Worm (Caenorhabditis elegans) whole organism, L4 larva: Measurements from ENCODE around the gene F58B4.2.

Source experiments
- D1046.2 ChIP-seq: fragments of 200-800 bp; sonication (Bioruptor generic); IDR thresholded peaks from 2 replicates; pipeline ENCODE4 v1.3.6; 2022; ENCODE audit warnings: missing genetic modification characterization, missing compliant biosample characterization
- F10B5.3 ChIP-seq: sonication (generic microtip); optimal IDR thresholded peaks from 2 replicates; lab custom pipeline; 2016; ENCODE audit warnings: mild to moderate bottlenecking, missing genetic modification characterization, missing compliant biosample characterization
- F49E8.2 ChIP-seq: sonication (generic microtip); optimal IDR thresholded peaks from 2 replicates; lab custom pipeline; 2016; ENCODE audit warnings: missing compliant biosample characterization, mild to moderate bottlenecking, missing genetic modification characterization, borderline replicate concordance
- T26A8.4 ChIP-seq: fragments of 200-800 bp; sonication (Bioruptor generic); IDR thresholded peaks from 2 replicates; pipeline ENCODE4 v1.3.6; 2022; ENCODE audit warnings: missing genetic modification characterization, missing compliant biosample characterization
- Y48G9A.11 ChIP-seq: fragments of 200-800 bp; sonication (Bioruptor generic); IDR thresholded peaks from 2 replicates; pipeline ENCODE4 v1.3.6; 2022; ENCODE audit warnings: missing genetic modification reagents, missing genetic modification characterization, missing compliant biosample characterization
- Y5F2A.4 ChIP-seq: fragments of 200-800 bp; sonication (Bioruptor generic); optimal IDR thresholded peaks from 2 replicates; lab custom pipeline; 2018; ENCODE audit warnings: mild to moderate bottlenecking, missing genetic modification characterization, missing compliant biosample characterization
- Y75B8A.6 ChIP-seq: fragments of 200-800 bp; sonication (Bioruptor generic); IDR thresholded peaks from 2 replicates; pipeline ENCODE4 v1.3.6; 2022; ENCODE audit warnings: missing genetic modification reagents, missing genetic modification characterization, missing compliant biosample characterization
- ZK337.2 ChIP-seq: fragments of 200-800 bp; sonication (Bioruptor generic); IDR thresholded peaks from 2 replicates; pipeline ENCODE4 v1.3.6; 2022; ENCODE audit warnings: missing genetic modification reagents, missing genetic modification characterization, missing compliant biosample characterization
- ZK546.5 ChIP-seq, 2 experiments: sonication (generic microtip); optimal IDR thresholded peaks; 2 replicates each; lab custom pipeline; 2017; ENCODE audit warnings: missing biosample characterization in 2 of 2, missing genetic modification characterization in 2 of 2
- aly-2 ChIP-seq: sonication (generic microtip); optimal IDR thresholded peaks from 2 replicates; lab custom pipeline; 2018; ENCODE audit warnings: missing biosample characterization, missing genetic modification characterization
- ceh-32 ChIP-seq: sonication (generic microtip); optimal IDR thresholded peaks from 2 replicates; lab custom pipeline; 2016; ENCODE audit warnings: mild to moderate bottlenecking, missing genetic modification characterization, missing compliant biosample characterization; ENCODE audit not compliant: poor library complexity
- ceh-62 ChIP-seq: sonication (generic microtip); optimal IDR thresholded peaks from 2 replicates; lab custom pipeline; 2017; ENCODE audit warnings: missing biosample characterization, missing genetic modification characterization
- ctbp-1 ChIP-seq: fragments of 200-800 bp; sonication (Bioruptor generic); IDR thresholded peaks from 2 replicates; pipeline ENCODE4 v1.3.6; 2022; ENCODE audit warnings: missing genetic modification reagents, missing genetic modification characterization, missing compliant biosample characterization
- daf-19 ChIP-seq: fragments of 200-800 bp; sonication (Bioruptor generic); conservative IDR thresholded peaks from 2 replicates; pipeline ENCODE4 v1.3.6; 2022; ENCODE audit warnings: missing genetic modification characterization, missing compliant biosample characterization
- dmd-6 ChIP-seq: fragments of 200-800 bp; sonication (Bioruptor generic); IDR thresholded peaks from 2 replicates; pipeline ENCODE4 v1.3.6; 2022; ENCODE audit warnings: missing genetic modification reagents, missing genetic modification characterization, missing compliant biosample characterization
- dmd-8 ChIP-seq: fragments of 200-800 bp; sonication (Bioruptor generic); IDR thresholded peaks from 2 replicates; pipeline ENCODE4 v1.3.6; 2022; ENCODE audit warnings: missing genetic modification characterization, missing compliant biosample characterization
- dmd-9 ChIP-seq: fragments of 200-800 bp; sonication (Bioruptor generic); IDR thresholded peaks from 2 replicates; pipeline ENCODE4 v1.3.6; 2022; ENCODE audit warnings: missing genetic modification reagents, missing genetic modification characterization, missing compliant biosample characterization
- dve-1 ChIP-seq: sonication (generic microtip); optimal IDR thresholded peaks from 2 replicates; lab custom pipeline; 2017; ENCODE audit warnings: antibody characterized with exemption, mild to moderate bottlenecking, missing genetic modification characterization, missing compliant biosample characterization; ENCODE audit not compliant: insufficient read depth
- egl-27 ChIP-seq: sonication (generic microtip); optimal IDR thresholded peaks from 3 replicates; lab custom pipeline; 2017; ENCODE audit warnings: missing biosample characterization, missing genetic modification reagents, missing genetic modification characterization
- fos-1 ChIP-seq: fragments of 150-350 bp; optimal IDR thresholded peaks from 2 replicates; lab custom pipeline; 2014; ENCODE audit warnings: missing biosample characterization, missing genetic modification characterization
- gei-8 ChIP-seq: fragments of 200-800 bp; sonication (Bioruptor generic); optimal IDR thresholded peaks from 2 replicates; lab custom pipeline; 2018; ENCODE audit warnings: mild to moderate bottlenecking, missing genetic modification characterization, missing compliant biosample characterization
- hmg-1.1 ChIP-seq: fragments of 200-800 bp; sonication (Bioruptor generic); IDR thresholded peaks from 2 replicates; pipeline ENCODE4 v1.3.6; 2022; ENCODE audit warnings: missing genetic modification reagents, missing genetic modification characterization, missing compliant biosample characterization
- lin-39 ChIP-seq: fragments of 150-350 bp; optimal IDR thresholded peaks from 2 replicates; lab custom pipeline; 2014; ENCODE audit warnings: missing biosample characterization, missing genetic modification reagents, missing genetic modification characterization
- lsy-2 ChIP-seq, 2 experiments: fragments of 150-350 bp in 1 of 2; sonication (generic microtip) in 1 of 2; optimal IDR thresholded peaks; 2 replicates each; lab custom pipeline; 2014 to 2017; ENCODE audit warnings: missing biosample characterization in 2 of 2, missing genetic modification characterization in 2 of 2
- madf-5 ChIP-seq, 2 experiments: fragments of 200-800 bp; sonication (Bioruptor generic); IDR thresholded peaks; 2 replicates each; pipeline ENCODE4 v1.3.6; 2022; ENCODE audit warnings: missing compliant biosample characterization in 2 of 2, missing genetic modification characterization in 2 of 2
- madf-9 ChIP-seq: fragments of 200-800 bp; sonication (Bioruptor generic); conservative IDR thresholded peaks from 2 replicates; pipeline ENCODE4 v1.3.6; 2022; ENCODE audit warnings: missing genetic modification reagents, missing genetic modification characterization, missing compliant biosample characterization
- mep-1 ChIP-seq: fragments of 150-350 bp; sonication (generic microtip); optimal IDR thresholded peaks from 3 replicates; lab custom pipeline; 2014; ENCODE audit warnings: missing biosample characterization, missing genetic modification characterization
- mes-2 ChIP-seq: sonication (generic microtip); optimal IDR thresholded peaks from 2 replicates; lab custom pipeline; 2016; ENCODE audit warnings: missing genotype, mild to moderate bottlenecking, missing genetic modification characterization, missing compliant biosample characterization; ENCODE audit not compliant: poor library complexity, severe bottlenecking
- mxl-3 ChIP-seq: fragments of 200-800 bp; sonication (Bioruptor generic); optimal IDR thresholded peaks from 2 replicates; lab custom pipeline; 2018; ENCODE audit warnings: mild to moderate bottlenecking, missing genetic modification characterization, missing compliant biosample characterization
- nhr-102 ChIP-seq: sonication (generic microtip); optimal IDR thresholded peaks from 2 replicates; lab custom pipeline; 2016; ENCODE audit warnings: mild to moderate bottlenecking, missing genetic modification characterization, moderate library complexity, missing compliant biosample characterization
- nhr-11 ChIP-seq: fragments of 150-350 bp; optimal IDR thresholded peaks from 2 replicates; lab custom pipeline; 2014; ENCODE audit warnings: missing biosample characterization, missing genetic modification characterization
- nhr-237 ChIP-seq: sonication (generic microtip); optimal IDR thresholded peaks from 2 replicates; lab custom pipeline; 2017; ENCODE audit warnings: missing biosample characterization, missing genetic modification characterization
- nhr-42 ChIP-seq: fragments of 200-800 bp; sonication (Bioruptor generic); IDR thresholded peaks from 2 replicates; pipeline ENCODE4 v1.3.6; 2022; ENCODE audit warnings: missing genetic modification characterization, missing compliant biosample characterization
- pha-4 ChIP-seq, 2 experiments: fragments of 150-350 bp in 1 of 2; fragments of 200-800 bp in 1 of 2; sonication (Bioruptor generic) in 1 of 2; IDR thresholded peaks in 1 of 2; optimal IDR thresholded peaks in 1 of 2; 2 replicates each; pipeline versions ENCODE4 v1.3.6 to Lab custom; 2014 to 2022; ENCODE audit warnings: missing genetic modification characterization in 2 of 2, missing genetic modification reagents in 2 of 2, missing biosample characterization in 1 of 2, missing compliant biosample characterization in 1 of 2
- rbr-2 ChIP-seq: sonication (generic microtip); optimal IDR thresholded peaks from 2 replicates; lab custom pipeline; 2016; ENCODE audit warnings: missing genotype, missing genetic modification characterization, missing compliant biosample characterization
- saeg-2 ChIP-seq: fragments of 200-800 bp; sonication (Bioruptor generic); IDR thresholded peaks from 2 replicates; pipeline ENCODE4 v1.3.6; 2022; ENCODE audit warnings: missing genetic modification reagents, missing genetic modification characterization, missing compliant biosample characterization
- sdz-12 ChIP-seq: fragments of 200-800 bp; sonication (Bioruptor generic); optimal IDR thresholded peaks from 2 replicates; lab custom pipeline; 2018; ENCODE audit warnings: mild to moderate bottlenecking, missing genetic modification characterization, missing compliant biosample characterization
- set-16 ChIP-seq: fragments of 200-800 bp; sonication (Bioruptor generic); IDR thresholded peaks from 2 replicates; pipeline ENCODE4 v1.3.6; 2022; ENCODE audit warnings: missing genetic modification reagents, missing genetic modification characterization, missing compliant biosample characterization
- skn-1 ChIP-seq: fragments of 150-350 bp; optimal IDR thresholded peaks from 2 replicates; lab custom pipeline; 2014; ENCODE audit warnings: missing biosample characterization, missing genetic modification characterization
- spr-1 ChIP-seq: sonication (generic microtip); optimal IDR thresholded peaks from 2 replicates; lab custom pipeline; 2016; ENCODE audit warnings: mild to moderate bottlenecking, missing genetic modification characterization, missing compliant biosample characterization
- tra-1 ChIP-seq: fragments of 200-800 bp; sonication (Bioruptor generic); IDR thresholded peaks from 2 replicates; pipeline ENCODE4 v1.3.6; 2022; ENCODE audit warnings: missing genetic modification reagents, missing genetic modification characterization, missing compliant biosample characterization
- unc-62 ChIP-seq, 3 experiments: fragments of 150-350 bp in 1 of 3; sonication (generic microtip); optimal IDR thresholded peaks in 2 of 3; peaks in 1 of 3; 1 replicate in 1 of 3; 2 replicates in 2 of 3; lab custom pipeline; 2014 to 2017; ENCODE audit warnings: missing biosample characterization in 3 of 3, missing genetic modification characterization in 3 of 3, missing genetic modification reagents in 3 of 3, missing genotype in 1 of 3
- vab-7 ChIP-seq: fragments of 200-800 bp; sonication (Bioruptor generic); IDR thresholded peaks from 2 replicates; pipeline ENCODE4 v1.3.6; 2022; ENCODE audit warnings: missing genetic modification reagents, missing genetic modification characterization, missing compliant biosample characterization
- zfp-3 ChIP-seq: fragments of 200-800 bp; sonication (Bioruptor generic); conservative IDR thresholded peaks from 2 replicates; pipeline ENCODE4 v1.3.6; 2022; ENCODE audit warnings: missing genetic modification reagents, missing genetic modification characterization, missing compliant biosample characterization
- zip-11 ChIP-seq: fragments of 200-800 bp; sonication (Bioruptor generic); IDR thresholded peaks from 2 replicates; pipeline ENCODE4 v1.3.6; 2022; ENCODE audit warnings: missing genetic modification characterization, missing compliant biosample characterization
- ztf-11 ChIP-seq: fragments of 150-350 bp; optimal IDR thresholded peaks from 2 replicates; lab custom pipeline; 2014; ENCODE audit warnings: missing biosample characterization, missing genetic modification characterization
- ztf-7 ChIP-seq: fragments of 150-350 bp; optimal IDR thresholded peaks from 2 replicates; lab custom pipeline; 2014; ENCODE audit warnings: missing biosample characterization, missing genetic modification characterization

Gene F58B4.2

ce11 chrV:10965501-10965900, 47.2 kb upstream of the F58B4.2 start, which contains the start of the genes ctf-4 and eef-1G (continued):
- TF ChIP-seq mes-2 (tag; lab: Kevin White, UChicago): peak; percentile 93
- peak; percentile 87; the same call in 1 of the 2 replicates for TF ChIP-seq nhr-42 (GFP tag; lab: Robert Waterston, UW)
- peak; percentile 94 for TF ChIP-seq hmg-1.1
- TF ChIP-seq F10B5.3 (tag; lab: Kevin White, UChicago): peak; percentile 79
- TF ChIP-seq Y48G9A.11: peak; percentile 7; the same call in 1 of the 2 replicates
- TF ChIP-seq egl-27 (tag; lab: Kevin White, UChicago): peak; percentile 64
- peak; percentile 87 for TF ChIP-seq saeg-2 (GFP tag; lab: Robert Waterston, UW)
- TF ChIP-seq unc-62 (GFP tag; optimal IDR thresholded peaks at IDR 0.05 in 1 of 2; lab: Kevin White, UChicago): peak in 1 of 2 experiments; percentile 97
- TF ChIP-seq unc-62 (tag; optimal IDR thresholded peaks at IDR 0.05; lab: Kevin White, UChicago): no peak
- peak; percentile 87 for TF ChIP-seq mxl-3 (GFP tag; lab: Kevin White, UChicago)
- no peak for TF ChIP-seq ZK337.2 (GFP tag; lab: Robert Waterston, UW)
- peak; percentile 71 to 96 for TF ChIP-seq lsy-2 (tag; optimal IDR thresholded peaks at IDR 0.05; lab: Kevin White, UChicago)
- peak; percentile 74 for TF ChIP-seq dmd-9 (GFP tag; lab: Robert Waterston, UW)
- TF ChIP-seq fos-1 (tag; lab: Kevin White, UChicago): peak; percentile 40
- peak; percentile 56 for TF ChIP-seq ceh-32 (tag; lab: Kevin White, UChicago)
- TF ChIP-seq zfp-3 (GFP tag; lab: Robert Waterston, UW): peak; percentile 83
- TF ChIP-seq dve-1 (tag; lab: Kevin White, UChicago): peak; percentile 98
- TF ChIP-seq skn-1 (tag; lab: Kevin White, UChicago): no peak
- TF ChIP-seq pha-4 (GFP tag; IDR thresholded peaks at IDR 0.05; lab: Robert Waterston, UW): peak; percentile 92
- peak; percentile 100 for TF ChIP-seq pha-4 (tag; optimal IDR thresholded peaks at IDR 0.05; lab: Kevin White, UChicago)
- TF ChIP-seq ztf-7: no peak
- TF ChIP-seq nhr-11: peak; percentile 98
- peak; percentile 12 for TF ChIP-seq nhr-237 (tag; lab: Kevin White, UChicago)
- TF ChIP-seq dmd-6 (GFP tag; lab: Robert Waterston, UW): peak; percentile 98
- peak; percentile 95 for TF ChIP-seq T26A8.4 (GFP tag; lab: Robert Waterston, UW)
- no peak for TF ChIP-seq sdz-12
- no peak for TF ChIP-seq ceh-62 (tag; lab: Kevin White, UChicago)
- TF ChIP-seq zip-11 (GFP tag; lab: Robert Waterston, UW): no peak
- peak; percentile 87; the same call in 1 of the 2 replicates for TF ChIP-seq madf-9 (GFP tag; lab: Robert Waterston, UW)
- peak; percentile 51 for TF ChIP-seq F49E8.2 (tag; lab: Kevin White, UChicago)
- TF ChIP-seq madf-5 (GFP tag; IDR thresholded peaks at IDR 0.05; lab: Robert Waterston, UW): no peak
- no peak for TF ChIP-seq D1046.2 (GFP tag; lab: Robert Waterston, UW)
- TF ChIP-seq gei-8 (GFP tag; lab: Kevin White, UChicago): no peak
- peak; percentile 28 for TF ChIP-seq Y5F2A.4
- TF ChIP-seq ZK546.5 (tag; optimal IDR thresholded peaks at IDR 0.05; lab: Kevin White, UChicago): peak in 1 of 2 experiments; percentile 67
- TF ChIP-seq spr-1: peak; percentile 88
- TF ChIP-seq daf-19: no peak
- no peak for TF ChIP-seq aly-2 (tag; lab: Kevin White, UChicago)
- TF ChIP-seq ctbp-1: peak; percentile 92
- TF ChIP-seq vab-7 (GFP tag; lab: Robert Waterston, UW): peak; percentile 64
- peak; percentile 96 for TF ChIP-seq nhr-102 (tag; lab: Kevin White, UChicago)
- peak; percentile 85; the same call in 1 of the 2 replicates for TF ChIP-seq tra-1
- TF ChIP-seq Y75B8A.6 (GFP tag; lab: Robert Waterston, UW): peak; percentile 73; the same call in 1 of the 2 replicates
- TF ChIP-seq ztf-11 (tag; lab: Kevin White, UChicago): no peak
- peak; percentile 31 for TF ChIP-seq set-16
- TF ChIP-seq dmd-8: peak; percentile 34; the same call in 1 of the 2 replicates
- peak; percentile 98 for TF ChIP-seq mep-1 (tag; lab: Kevin White, UChicago)
- peak; percentile 95 for TF ChIP-seq rbr-2 (tag; lab: Kevin White, UChicago)
- TF ChIP-seq lin-39: no peak
